Worm (Caenorhabditis elegans) whole organism, L4/young adult: ENCODE measurements around the gene C25F9.6.

Experiments used
- W03F9.2 ChIP-seq: fragments of 150-350 bp; optimal IDR thresholded peaks from 2 replicates; lab custom pipeline; 2014; ENCODE audit warnings: missing biosample characterization, missing genetic modification characterization
- dao-5 ChIP-seq: sonication (generic microtip); optimal IDR thresholded peaks from 2 replicates; lab custom pipeline; 2016; ENCODE audit warnings: missing genotype, missing genetic modification characterization, moderate library complexity, missing compliant biosample characterization

- TF ChIP-seq W03F9.2 (no peak), dao-5 (tag; lab: Kevin White, UChicago) (no peak)
These were observed 3.7 kb downstream of the C25F9.6 start for ce11 chrV:19401429-19401828.
